Worm (Caenorhabditis elegans): ENCODE results near the gene srh-252.

srh-252 gene

ce11 chrV:17226119-17226518 is 2.9 kb upstream of the srh-252 start, which contains the start of gene srh-112 (continued):
- no peak for TF ChIP-seq ZK185.1 (tag; optimal IDR thresholded peaks at IDR 0.05; ENCODE audit: poor library complexity, severe bottlenecking)
- TF ChIP-seq ccch-3 (GFP tag; optimal IDR thresholded peaks at IDR 0.05): no peak
- no peak for TF ChIP-seq let-526 (GFP tag; IDR thresholded peaks at IDR 0.05)
- no peak for TF ChIP-seq madf-3 (GFP tag; IDR thresholded peaks at IDR 0.05)
- TF ChIP-seq F23B12.7 (tag; optimal IDR thresholded peaks at IDR 0.05; ENCODE audit: insufficient read depth): no peak

- no peak for TF ChIP-seq nfya-2 (GFP tag; IDR thresholded peaks at IDR 0.05)
- TF ChIP-seq rec-8 (tag; optimal IDR thresholded peaks at IDR 0.05): no peak
- TF ChIP-seq lsl-1 (GFP tag; optimal IDR thresholded peaks at IDR 0.05): no peak
- no peak for TF ChIP-seq F52B5.7 (tag; optimal IDR thresholded peaks at IDR 0.05)
- TF ChIP-seq D2030.7 (GFP tag; IDR thresholded peaks at IDR 0.05): no peak
- TF ChIP-seq dpff-1 (tag; optimal IDR thresholded peaks at IDR 0.05): no peak
- no peak for TF ChIP-seq ceh-58 (GFP tag; IDR thresholded peaks at IDR 0.05)
- no peak for TF ChIP-seq efl-1 (GFP tag; optimal IDR thresholded peaks at IDR 0.05)
- TF ChIP-seq cebp-2 (GFP tag; IDR thresholded peaks at IDR 0.05): no peak
- no peak for TF ChIP-seq nhr-179 (tag; optimal IDR thresholded peaks at IDR 0.05)
Observed at ce11 chrV:17225389-17225788, 2.2 kb upstream of the srh-252 start, which contains the start of gene scl-25. TSS of gene scl-25 (plus strand) at chrV:17225689.

- TF ChIP-seq Y79H2A.3 (GFP tag; conservative IDR thresholded peaks at IDR 0.05) (no peak), attf-5 (GFP tag; optimal IDR thresholded peaks at IDR 0.05) (no peak), B0261.1 (tag; optimal IDR thresholded peaks at IDR 0.05) (no peak), dpff-1 (tag; optimal IDR thresholded peaks at IDR 0.05) (no peak)
Observed at ce11 chrV:17220345-17220744, 2.9 kb downstream of the srh-252 start, which contains the start of gene srh-109. TSS of gene srh-109 (minus strand) at chrV:17220445.

ce11 chrV:17217690-17218089 is 5.5 kb downstream of the srh-252 start, which contains the start of gene srbc-62:
TSS of gene srbc-62 (plus strand) at chrV:17217990.
- TF ChIP-seq lsl-1 (GFP tag; optimal IDR thresholded peaks at IDR 0.05): no peak
- no peak for TF ChIP-seq unc-130 (GFP tag; optimal IDR thresholded peaks at IDR 0.05)
- TF ChIP-seq unc-62 (GFP tag; optimal IDR thresholded peaks at IDR 0.05): no peak
- TF ChIP-seq lin-54 (GFP tag; optimal IDR thresholded peaks at IDR 0.05): no peak
- no peak for TF ChIP-seq mes-4 (tag; optimal IDR thresholded peaks at IDR 0.05)
- no peak for TF ChIP-seq ceh-27 (GFP tag; optimal IDR thresholded peaks at IDR 0.05)
- TF ChIP-seq F57C9.4 (tag; optimal IDR thresholded peaks at IDR 0.05): no peak
- TF ChIP-seq zim-3 (tag; optimal IDR thresholded peaks at IDR 0.05): no peak
- no peak for TF ChIP-seq chd-7 (tag; optimal IDR thresholded peaks at IDR 0.05)
- TF ChIP-seq tlf-1 (GFP tag; optimal IDR thresholded peaks at IDR 0.05): no peak
- no peak for TF ChIP-seq attf-5 (GFP tag; optimal IDR thresholded peaks at IDR 0.05)

- TF ChIP-seq F37B4.10 (GFP tag; IDR thresholded peaks at IDR 0.05) (no peak), snpc-4 (GFP tag; optimal IDR thresholded peaks at IDR 0.05) (no peak), snpc-4 (tag; optimal IDR thresholded peaks at IDR 0.05) (peak in 2 of 4 experiments; percentile 69 to 77), B0261.1 (tag; optimal IDR thresholded peaks at IDR 0.05) (no peak), hsf-1 (GFP tag; IDR thresholded peaks at IDR 0.05) (no peak), rpc-1 (optimal IDR thresholded peaks at IDR 0.05) (no peak), rpc-1 (tag; optimal IDR thresholded peaks at IDR 0.05) (no peak), bed-1 (GFP tag; IDR thresholded peaks at IDR 0.05) (no peak), ceh-100 (GFP tag; IDR thresholded peaks at IDR 0.05) (no peak), sdz-38 (tag; optimal IDR thresholded peaks at IDR 0.05) (no peak), ets-4 (GFP tag; optimal IDR thresholded peaks at IDR 0.05) (no peak), snpc-1.1 (tag; optimal IDR thresholded peaks at IDR 0.05; ENCODE audit: insufficient read depth) (peak; percentile 6), chd-7 (tag; optimal IDR thresholded peaks at IDR 0.05) (no peak), attf-6 (GFP tag; IDR thresholded peaks at IDR 0.05) (0 out of 2 replicates have a peak, but pooled peaks have one; percentile 24), lir-1 (GFP tag; conservative IDR thresholded peaks at IDR 0.05) (no peak), pbrm-1 (GFP tag; IDR thresholded peaks at IDR 0.05) (no peak), madf-6 (GFP tag; IDR thresholded peaks at IDR 0.05) (no peak), hlh-12 (tag; optimal IDR thresholded peaks at IDR 0.05) (no peak)
Observed at ce11 chrV:17215602-17216001, 7.6 kb downstream of the srh-252 start.
